Worm (Caenorhabditis elegans) whole organism, young adult: ENCODE results near the gene pkhm-2.

Experiments used
- F57A8.1 ChIP-seq: fragments of 200-800 bp; sonication (Bioruptor generic); optimal IDR thresholded peaks from 2 replicates; lab custom pipeline; 2018; ENCODE audit warnings: mild to moderate bottlenecking, missing genetic modification characterization, moderate library complexity, missing compliant biosample characterization
- K11D2.4 ChIP-seq: fragments of 200-800 bp; sonication (Bioruptor generic); IDR thresholded peaks from 2 replicates; pipeline ENCODE4 v1.3.6; 2022; ENCODE audit warnings: missing genetic modification reagents, missing genetic modification characterization, missing compliant biosample characterization
- nhr-120 ChIP-seq: fragments of 200-800 bp; sonication (Bioruptor generic); IDR thresholded peaks from 2 replicates; pipeline ENCODE4 v1.3.6; 2022; ENCODE audit warnings: missing genetic modification characterization, missing compliant biosample characterization

DNA sequence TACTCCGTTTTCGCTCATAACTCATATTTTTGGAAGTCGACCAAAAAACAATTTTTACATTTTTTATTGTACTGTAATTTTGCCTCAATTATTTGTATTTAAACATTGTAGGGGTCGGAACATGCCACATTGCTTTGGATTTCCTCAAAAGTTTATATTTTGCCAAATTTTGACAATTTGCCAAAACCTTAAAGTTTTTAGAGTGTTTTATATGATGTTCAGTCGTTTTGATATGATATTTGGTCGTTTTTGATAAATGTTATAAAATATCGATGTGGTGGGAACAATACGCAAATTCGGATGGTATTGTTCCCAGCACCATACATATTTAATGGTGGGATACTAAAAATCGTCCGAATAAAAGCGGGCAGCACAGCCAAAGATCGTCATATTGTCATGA is 17.2 kb downstream of the pkhm-2 start, which contains the start of gene T10B10.9:
- TF ChIP-seq F57A8.1 (GFP tag; lab: Kevin White, UChicago) (no peak), nhr-120 (no peak), K11D2.4 (no peak)
